Fruit fly (Drosophila melanogaster) whole organism, adult: Measurements from ENCODE around the gene CG11147.

Experiments used
- CG5204 ChIP-seq: fragments of 200-800 bp; sonication (Bioruptor generic); optimal IDR thresholded peaks from 2 replicates; lab custom pipeline; 2016; ENCODE audit warnings: missing biosample characterization, missing genetic modification characterization
- Hr96 ChIP-seq: fragments of 200-800 bp; sonication (Bioruptor generic); optimal IDR thresholded peaks from 2 replicates; lab custom pipeline; 2016; ENCODE audit warnings: missing biosample characterization, missing genetic modification characterization
- kay ChIP-seq: fragments of 200-800 bp; sonication (Bioruptor generic); peaks from one replicate; lab custom pipeline; 2016; ENCODE audit warnings: missing biosample characterization, missing genetic modification characterization, borderline replicate concordance
- pad ChIP-seq: fragments of 200-800 bp; sonication (Bioruptor generic); optimal IDR thresholded peaks from 3 replicates; lab custom pipeline; 2017; ENCODE audit warnings: missing biosample characterization, missing genetic modification characterization, mild to moderate bottlenecking, moderate library complexity, missing genetic modification reagents

dm6 chr2L:5726049-5726448 lies 15.0 kb downstream of the CG11147 start:
- TF ChIP-seq pad (GFP tag; lab: Kevin White, UChicago) (no peak), kay (GFP tag; lab: Kevin White, UChicago) (no peak), CG5204 (GFP tag; lab: Kevin White, UChicago) (no peak), Hr96 (no peak)
